Worm (Caenorhabditis elegans) whole organism, L2 larva: ENCODE data around the gene F46G10.2.

ENCODE experiments used
- F13H6.1 ChIP-seq: sonication (generic microtip); optimal IDR thresholded peaks from 2 replicates; lab custom pipeline; 2016; ENCODE audit warnings: missing genetic modification characterization, missing compliant biosample characterization
- R02D3.7 ChIP-seq: fragments of 150-350 bp; optimal IDR thresholded peaks from 2 replicates; lab custom pipeline; 2014; ENCODE audit warnings: missing biosample characterization, missing genetic modification characterization
- Y55F3AM.14 ChIP-seq: fragments of 200-800 bp; sonication (Bioruptor generic); optimal IDR thresholded peaks from 2 replicates; lab custom pipeline; 2018; ENCODE audit warnings: mild to moderate bottlenecking, missing genetic modification characterization, missing compliant biosample characterization
- ZK546.5 ChIP-seq: sonication (generic microtip); optimal IDR thresholded peaks from 2 replicates; lab custom pipeline; 2017; ENCODE audit warnings: missing biosample characterization, missing genetic modification characterization
- alr-1 ChIP-seq: fragments of 150-350 bp; optimal IDR thresholded peaks from 2 replicates; lab custom pipeline; 2014; ENCODE audit warnings: missing biosample characterization, missing genetic modification characterization
- ama-1 ChIP-seq: fragments of 150-350 bp; optimal IDR thresholded peaks from 2 replicates; lab custom pipeline; 2018; ENCODE audit warnings: inconsistent platforms
- blmp-1 ChIP-seq: sonication (generic microtip); optimal IDR thresholded peaks from 2 replicates; lab custom pipeline; 2017; ENCODE audit warnings: missing genetic modification characterization, mild to moderate bottlenecking, missing compliant biosample characterization, antibody characterized with exemption, moderate library complexity; ENCODE audit not compliant: insufficient read depth
- ceh-16 ChIP-seq: fragments of 150-350 bp; optimal IDR thresholded peaks from 2 replicates; lab custom pipeline; 2014; ENCODE audit warnings: missing biosample characterization, missing genetic modification characterization
- ceh-82 ChIP-seq: fragments of 150-350 bp; optimal IDR thresholded peaks from 2 replicates; lab custom pipeline; 2014; ENCODE audit warnings: missing biosample characterization, missing genetic modification characterization
- crh-2 ChIP-seq: sonication (generic microtip); optimal IDR thresholded peaks from 2 replicates; lab custom pipeline; 2017; ENCODE audit warnings: missing biosample characterization, missing genetic modification characterization
- dmd-4 ChIP-seq: sonication (generic microtip); optimal IDR thresholded peaks from 2 replicates; lab custom pipeline; 2017; ENCODE audit warnings: missing biosample characterization, missing genetic modification characterization
- elt-1 ChIP-seq: fragments of 150-350 bp; optimal IDR thresholded peaks from 2 replicates; lab custom pipeline; 2014; ENCODE audit warnings: missing biosample characterization, missing genetic modification characterization
- elt-3 ChIP-seq: sonication (generic microtip); optimal IDR thresholded peaks from 2 replicates; lab custom pipeline; 2017; ENCODE audit warnings: missing biosample characterization, missing genetic modification characterization
- gmeb-1 ChIP-seq: fragments of 150-350 bp; optimal IDR thresholded peaks from 2 replicates; lab custom pipeline; 2014; ENCODE audit warnings: missing biosample characterization, missing genetic modification characterization
- lin-11 ChIP-seq: fragments of 150-350 bp; sonication (generic microtip); optimal IDR thresholded peaks from 2 replicates; lab custom pipeline; 2014; ENCODE audit warnings: missing biosample characterization, missing genetic modification characterization, inconsistent platforms, mixed read lengths
- lsy-2 ChIP-seq, 2 experiments: fragments of 150-350 bp in 1 of 2; sonication (generic microtip) in 1 of 2; optimal IDR thresholded peaks; 2 replicates each; lab custom pipeline; 2014 to 2017; ENCODE audit warnings: missing biosample characterization in 2 of 2, missing genetic modification characterization in 2 of 2
- mab-5 ChIP-seq: fragments of 150-350 bp; optimal IDR thresholded peaks from 2 replicates; lab custom pipeline; 2014; ENCODE audit warnings: missing biosample characterization, missing genetic modification characterization
- mdl-1 ChIP-seq, 2 experiments: fragments of 150-350 bp in 1 of 2; sonication (generic microtip) in 1 of 2; optimal IDR thresholded peaks; 2 replicates each; lab custom pipeline; 2017; ENCODE audit warnings: missing biosample characterization in 2 of 2, missing genetic modification characterization in 2 of 2
- nhr-11 ChIP-seq: fragments of 150-350 bp; optimal IDR thresholded peaks from 2 replicates; lab custom pipeline; 2014; ENCODE audit warnings: missing biosample characterization, missing genetic modification characterization
- nhr-12 ChIP-seq: fragments of 150-350 bp; optimal IDR thresholded peaks from 2 replicates; lab custom pipeline; 2014; ENCODE audit warnings: missing biosample characterization, missing genetic modification characterization
- nhr-129 ChIP-seq: fragments of 150-350 bp; optimal IDR thresholded peaks from 2 replicates; lab custom pipeline; 2014; ENCODE audit warnings: missing biosample characterization, missing genetic modification characterization
- nhr-21 ChIP-seq: fragments of 150-350 bp; optimal IDR thresholded peaks from 2 replicates; lab custom pipeline; 2014; ENCODE audit warnings: missing biosample characterization, missing genetic modification characterization
- nhr-23 ChIP-seq: fragments of 150-350 bp; optimal IDR thresholded peaks from 2 replicates; lab custom pipeline; 2014; ENCODE audit warnings: missing biosample characterization, missing genetic modification reagents, missing genetic modification characterization
- nhr-237 ChIP-seq: fragments of 150-350 bp; optimal IDR thresholded peaks from 2 replicates; lab custom pipeline; 2014; ENCODE audit warnings: missing biosample characterization, missing genetic modification characterization
- nhr-25 ChIP-seq: fragments of 150-350 bp; sonication (generic microtip); optimal IDR thresholded peaks from 3 replicates; lab custom pipeline; 2014; ENCODE audit warnings: missing biosample characterization, missing genetic modification characterization
- nhr-77 ChIP-seq: fragments of 150-350 bp; optimal IDR thresholded peaks from 2 replicates; lab custom pipeline; 2014; ENCODE audit warnings: missing biosample characterization, missing genetic modification characterization
- peb-1 ChIP-seq: fragments of 150-350 bp; optimal IDR thresholded peaks from 2 replicates; lab custom pipeline; 2014; ENCODE audit warnings: missing biosample characterization, missing genetic modification characterization
- sem-4 ChIP-seq: fragments of 150-350 bp; optimal IDR thresholded peaks from 2 replicates; lab custom pipeline; 2014; ENCODE audit warnings: missing biosample characterization, missing genetic modification reagents, missing genetic modification characterization
- sma-9 ChIP-seq, 2 experiments: fragments of 150-350 bp in 1 of 2; sonication (generic microtip) in 1 of 2; optimal IDR thresholded peaks; 2 replicates each; lab custom pipeline; 2014 to 2016; ENCODE audit warnings: missing genetic modification characterization in 2 of 2, mild to moderate bottlenecking in 1 of 2, missing biosample characterization in 1 of 2, missing compliant biosample characterization in 1 of 2, missing genetic modification reagents in 1 of 2, moderate library complexity in 1 of 2
- snpc-4 ChIP-seq: fragments of 150-350 bp; optimal IDR thresholded peaks from 2 replicates; lab custom pipeline; 2014; ENCODE audit warnings: missing biosample characterization, missing genetic modification characterization
- unc-39 ChIP-seq: fragments of 150-350 bp; optimal IDR thresholded peaks from 2 replicates; lab custom pipeline; 2014; ENCODE audit warnings: missing biosample characterization, missing genetic modification characterization
- zag-1 ChIP-seq: fragments of 150-350 bp; optimal IDR thresholded peaks from 2 replicates; lab custom pipeline; 2014; ENCODE audit warnings: missing biosample characterization, missing genetic modification characterization
- ztf-11 ChIP-seq: sonication (generic microtip); optimal IDR thresholded peaks from 2 replicates; lab custom pipeline; 2017; ENCODE audit warnings: missing biosample characterization, missing genetic modification characterization
- ztf-4 ChIP-seq: fragments of 150-350 bp; optimal IDR thresholded peaks from 2 replicates; lab custom pipeline; 2014; ENCODE audit warnings: missing biosample characterization, missing genetic modification characterization

The F46G10.2 gene

ce11 chrX:13322886-13323285 is at the start of gene F46G10.2:
F46G10.2 (plus strand) TSS chrX:13322963.
- TF ChIP-seq nhr-21 (tag; lab: Kevin White, UChicago): peak; percentile 11
- no peak for TF ChIP-seq nhr-25 (tag; lab: Kevin White, UChicago)
- no peak for TF ChIP-seq ztf-4 (tag; lab: Kevin White, UChicago)
- TF ChIP-seq blmp-1 (tag; lab: Kevin White, UChicago): peak; percentile 21
- no peak for TF ChIP-seq unc-39 (tag; lab: Kevin White, UChicago)
- TF ChIP-seq lsy-2 (tag; optimal IDR thresholded peaks at IDR 0.05; lab: Kevin White, UChicago): no peak
- no peak for TF ChIP-seq lin-11 (tag; lab: Kevin White, UChicago)
- TF ChIP-seq mab-5: no peak
- TF ChIP-seq ceh-82: no peak

ce11 chrX:13274102-13274501 is 48.7 kb upstream of the F46G10.2 start, which contains the start of gene cyp-14A3:
cyp-14A3 (minus strand) TSS chrX:13274202.
- TF ChIP-seq ZK546.5 (tag; lab: Kevin White, UChicago): no peak
- no peak for TF ChIP-seq nhr-23
- no peak for TF ChIP-seq nhr-237 (tag; lab: Kevin White, UChicago)
- no peak for TF ChIP-seq dmd-4
- no peak for TF ChIP-seq ama-1 (lab: Kevin White, UChicago)
- TF ChIP-seq R02D3.7 (tag; lab: Kevin White, UChicago): no peak
- TF ChIP-seq peb-1 (tag; lab: Kevin White, UChicago): no peak
- no peak for TF ChIP-seq F13H6.1 (tag; lab: Kevin White, UChicago)
- no peak for TF ChIP-seq ztf-11 (tag; lab: Kevin White, UChicago)
- no peak for TF ChIP-seq nhr-12
- TF ChIP-seq snpc-4 (tag; lab: Kevin White, UChicago): no peak
- TF ChIP-seq zag-1: no peak
- no peak for TF ChIP-seq nhr-21 (tag; lab: Kevin White, UChicago)
- TF ChIP-seq crh-2 (tag; lab: Kevin White, UChicago): no peak
- no peak for TF ChIP-seq sem-4 (tag; lab: Kevin White, UChicago)
- TF ChIP-seq elt-1 (tag; lab: Kevin White, UChicago): no peak
- TF ChIP-seq Y55F3AM.14 (GFP tag; lab: Kevin White, UChicago): no peak
- TF ChIP-seq, all 48 proteins: peak for 0

DNA sequence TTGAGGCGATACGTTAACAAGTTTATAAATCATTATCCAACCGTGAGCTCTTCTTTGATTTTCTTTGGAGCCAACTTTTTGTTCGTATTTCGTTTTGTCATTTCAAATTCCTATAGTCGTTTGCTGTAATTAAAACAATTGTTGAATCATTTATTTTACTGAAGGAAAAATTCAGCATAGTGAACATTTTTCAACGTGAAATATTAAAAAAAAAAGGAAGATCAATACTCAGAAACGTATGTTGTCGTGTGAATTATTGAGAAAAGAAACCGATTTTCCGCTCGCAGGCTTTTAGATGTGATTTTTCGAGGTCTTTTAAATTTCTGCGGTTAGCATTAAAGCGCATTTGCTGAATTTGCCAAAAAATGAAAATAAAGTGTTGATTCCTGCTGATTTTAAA is 43.9 kb upstream of the F46G10.2 start, which contains the start of gene phf-33:
TSS of gene phf-33 (minus strand) at position 101 of the 400 bp plus-strand sequence.
- TF ChIP-seq elt-3 (no peak), alr-1 (tag; lab: Kevin White, UChicago) (no peak), ceh-16 (tag; lab: Kevin White, UChicago) (no peak), unc-39 (tag; lab: Kevin White, UChicago) (no peak), ZK546.5 (tag; lab: Kevin White, UChicago) (no peak), mdl-1 (tag; optimal IDR thresholded peaks at IDR 0.05; lab: Kevin White, UChicago) (no peak), crh-2 (tag; lab: Kevin White, UChicago) (no peak), F13H6.1 (tag; lab: Kevin White, UChicago) (no peak), R02D3.7 (tag; lab: Kevin White, UChicago) (no peak), gmeb-1 (tag; lab: Kevin White, UChicago) (no peak), nhr-237 (tag; lab: Kevin White, UChicago) (no peak)
- TF ChIP-seq, all 48 proteins: peak for 0

DNA sequence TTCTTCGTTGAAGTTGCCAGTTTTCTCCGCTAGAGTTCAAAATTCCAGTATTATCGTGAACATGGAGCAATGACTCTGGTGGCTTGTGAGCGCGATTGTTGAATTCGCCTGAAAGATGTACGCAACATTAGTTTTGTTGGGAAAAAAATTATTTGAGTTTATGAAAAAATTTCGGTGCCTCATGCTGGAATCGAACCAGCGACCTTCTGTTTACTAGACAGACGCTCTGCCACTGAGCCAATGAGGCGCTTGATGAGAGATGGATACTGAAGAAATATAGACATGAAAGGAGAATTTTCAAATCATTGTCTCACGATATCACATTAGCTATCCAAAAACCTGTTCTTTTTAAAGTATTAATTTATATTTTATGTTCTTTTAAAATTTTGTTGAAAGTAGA is 39.3 kb upstream of the F46G10.2 start:
- peak; percentile 1 for TF ChIP-seq nhr-21 (tag; lab: Kevin White, UChicago)
- peak; percentile 19 for TF ChIP-seq sma-9 (GFP tag; optimal IDR thresholded peaks at IDR 0.05; lab: Kevin White, UChicago)
- TF ChIP-seq sma-9 (tag; optimal IDR thresholded peaks at IDR 0.05; lab: Kevin White, UChicago): no peak
- TF ChIP-seq lin-11 (tag; lab: Kevin White, UChicago): no peak
- TF ChIP-seq Y55F3AM.14 (GFP tag; lab: Kevin White, UChicago): no peak
- TF ChIP-seq crh-2 (tag; lab: Kevin White, UChicago): peak; percentile 7

- TF ChIP-seq ZK546.5 (tag; lab: Kevin White, UChicago) (no peak), Y55F3AM.14 (GFP tag; lab: Kevin White, UChicago) (no peak), nhr-77 (tag; lab: Kevin White, UChicago) (no peak), nhr-12 (no peak), nhr-129 (tag; lab: Kevin White, UChicago) (no peak), peb-1 (tag; lab: Kevin White, UChicago) (no peak), ceh-16 (tag; lab: Kevin White, UChicago) (no peak), lin-11 (tag; lab: Kevin White, UChicago) (no peak), dmd-4 (no peak), sem-4 (tag; lab: Kevin White, UChicago) (no peak), F13H6.1 (tag; lab: Kevin White, UChicago) (no peak), nhr-11 (no peak), ama-1 (lab: Kevin White, UChicago) (no peak), nhr-21 (tag; lab: Kevin White, UChicago) (no peak), zag-1 (no peak), elt-3 (no peak)
These were observed 38.7 kb upstream of the F46G10.2 start, which contains the start of gene cyp-14A4 for ce11 chrX:13284091-13284490. cyp-14A4 (minus strand) TSS chrX:13284197.
